Fruit fly (Drosophila melanogaster): ENCODE results near the gene CG15258.

DNA sequence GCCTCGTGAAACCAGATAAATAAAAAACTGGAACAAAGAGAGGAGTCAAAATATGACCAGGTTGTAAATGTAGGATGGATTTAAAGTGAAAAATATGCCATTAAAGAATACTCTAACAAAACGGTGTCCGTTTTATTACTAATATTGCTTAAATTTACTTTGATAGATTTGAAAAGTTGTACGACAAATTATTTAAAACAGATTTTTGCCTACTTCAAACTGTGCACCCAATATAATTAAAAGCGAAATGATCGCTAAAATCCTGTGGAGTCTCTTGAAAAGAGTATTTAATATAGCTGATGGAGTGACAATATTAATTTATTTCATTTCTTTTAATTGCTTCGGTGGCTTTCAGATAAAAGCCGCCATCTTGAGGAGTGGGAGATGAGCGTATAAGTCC, 47.7 kb upstream of the CG15258 start:
- TF ChIP-seq Hnf4 (GFP tag; optimal IDR thresholded peaks at IDR 0.05) (no peak), usp (GFP tag; optimal IDR thresholded peaks at IDR 0.05) (no peak), br (GFP tag; optimal IDR thresholded peaks at IDR 0.05) (no peak), HLH106 (tag; optimal IDR thresholded peaks at IDR 0.05) (no peak), jim (GFP tag; optimal IDR thresholded peaks at IDR 0.05) (no peak), Abd-B (GFP tag; optimal IDR thresholded peaks at IDR 0.05) (no peak)

Measured in whole organism, wandering third instar larva.